Fruit fly (Drosophila melanogaster) whole organism, adult: ENCODE data around the gene RpL34a.

Experiments
- CG11617 ChIP-seq: fragments of 200-800 bp; sonication (Bioruptor generic); optimal IDR thresholded peaks from 2 replicates; lab custom pipeline; 2017; ENCODE audit warnings: mild to moderate bottlenecking, missing biosample characterization, missing genetic modification reagents, missing genetic modification characterization
- CG1620 ChIP-seq: fragments of 200-800 bp; sonication (Bioruptor generic); optimal IDR thresholded peaks from 2 replicates; lab custom pipeline; 2016; ENCODE audit warnings: missing biosample characterization, missing genetic modification characterization
- CG33017 ChIP-seq: fragments of 200-800 bp; sonication (Bioruptor generic); optimal IDR thresholded peaks from 2 replicates; lab custom pipeline; 2018; ENCODE audit warnings: missing biosample characterization, mild to moderate bottlenecking, missing genetic modification characterization, moderate library complexity
- CG5204 ChIP-seq: fragments of 200-800 bp; sonication (Bioruptor generic); optimal IDR thresholded peaks from 2 replicates; lab custom pipeline; 2016; ENCODE audit warnings: missing biosample characterization, missing genetic modification characterization
- CG7045 ChIP-seq: fragments of 200-800 bp; sonication (Bioruptor generic); optimal IDR thresholded peaks from 2 replicates; lab custom pipeline; 2017; ENCODE audit warnings: missing biosample characterization, mild to moderate bottlenecking, missing genetic modification characterization
- Crg-1 ChIP-seq: fragments of 200-800 bp; sonication (Bioruptor generic); optimal IDR thresholded peaks from 2 replicates; lab custom pipeline; 2016; ENCODE audit warnings: missing biosample characterization, missing genetic modification characterization
- Hr96 ChIP-seq: fragments of 200-800 bp; sonication (Bioruptor generic); optimal IDR thresholded peaks from 2 replicates; lab custom pipeline; 2016; ENCODE audit warnings: missing biosample characterization, missing genetic modification characterization
- Mnt ChIP-seq: fragments of 200-800 bp; sonication (Bioruptor generic); optimal IDR thresholded peaks from 2 replicates; lab custom pipeline; 2016; ENCODE audit warnings: missing biosample characterization, mild to moderate bottlenecking, missing genetic modification characterization
- cnc ChIP-seq, 2 experiments: fragments of >200 bp; optimal IDR thresholded peaks; 2 replicates each; lab custom pipeline; 2017
- kay ChIP-seq: fragments of 200-800 bp; sonication (Bioruptor generic); peaks from one replicate; lab custom pipeline; 2016; ENCODE audit warnings: missing biosample characterization, missing genetic modification characterization, borderline replicate concordance
- ovo ChIP-seq: fragments of 200-800 bp; sonication (Bioruptor generic); optimal IDR thresholded peaks from 2 replicates; lab custom pipeline; 2016; ENCODE audit warnings: missing biosample characterization, missing genetic modification characterization
- pad ChIP-seq: fragments of 200-800 bp; sonication (Bioruptor generic); optimal IDR thresholded peaks from 3 replicates; lab custom pipeline; 2017; ENCODE audit warnings: missing biosample characterization, missing genetic modification characterization, mild to moderate bottlenecking, moderate library complexity, missing genetic modification reagents
- toe ChIP-seq: fragments of 200-800 bp; sonication (Bioruptor generic); optimal IDR thresholded peaks from 2 replicates; lab custom pipeline; 2016; ENCODE audit warnings: missing biosample characterization, missing genetic modification characterization

dm6 chr3R:26105141-26105403 is 46.0 kb upstream of the RpL34a start:
- TF ChIP-seq CG11617 = no peak
- no peak for TF ChIP-seq CG1620 (GFP tag; lab: Kevin White, UChicago)
- TF ChIP-seq cnc (optimal IDR thresholded peaks at IDR 0.05; lab: Kevin White, UChicago) = no peak
- TF ChIP-seq ovo (GFP tag; lab: Kevin White, UChicago) = no peak
- no peak for TF ChIP-seq kay (GFP tag; lab: Kevin White, UChicago)
- no peak for TF ChIP-seq Hr96
- TF ChIP-seq Crg-1 (GFP tag; lab: Kevin White, UChicago) = no peak
- TF ChIP-seq CG7045 (GFP tag; lab: Kevin White, UChicago) = no peak
- TF ChIP-seq Mnt (GFP tag; lab: Kevin White, UChicago) = no peak
- no peak for TF ChIP-seq pad (GFP tag; lab: Kevin White, UChicago)
- TF ChIP-seq CG5204 (GFP tag; lab: Kevin White, UChicago) = no peak
- no peak for TF ChIP-seq toe (GFP tag; lab: Kevin White, UChicago)
- no peak for TF ChIP-seq CG33017 (tag; lab: Kevin White, UChicago)
